Worm (Caenorhabditis elegans) whole organism, L1 larva: ENCODE measurements around the gene ptc-1.

Experiments used
- C04F5.9 ChIP-seq: sonication (generic microtip); optimal IDR thresholded peaks from 2 replicates; lab custom pipeline; 2016; ENCODE audit warnings: missing genetic modification characterization, missing compliant biosample characterization
- C16A3.4 ChIP-seq: fragments of 150-350 bp; optimal IDR thresholded peaks from 2 replicates; lab custom pipeline; 2014; ENCODE audit warnings: missing biosample characterization, missing genetic modification characterization
- C34B4.2 ChIP-seq: sonication (generic microtip); optimal IDR thresholded peaks from 2 replicates; lab custom pipeline; 2017; ENCODE audit warnings: mild to moderate bottlenecking, missing genetic modification characterization, missing compliant biosample characterization
- Y116A8C.19 ChIP-seq: sonication (generic microtip); optimal IDR thresholded peaks from 2 replicates; lab custom pipeline; 2016; ENCODE audit warnings: missing compliant biosample characterization, missing genetic modification characterization, borderline replicate concordance
- alr-1 ChIP-seq: fragments of 200-800 bp; sonication (Bioruptor generic); optimal IDR thresholded peaks from 2 replicates; lab custom pipeline; 2018; ENCODE audit warnings: borderline replicate concordance, mild to moderate bottlenecking, missing genetic modification characterization, missing compliant biosample characterization
- aly-2 ChIP-seq: fragments of 150-350 bp; optimal IDR thresholded peaks from 2 replicates; lab custom pipeline; 2014; ENCODE audit warnings: missing biosample characterization, missing genetic modification characterization
- blmp-1 ChIP-seq: fragments of 150-350 bp; optimal IDR thresholded peaks from 2 replicates; lab custom pipeline; 2014; ENCODE audit warnings: missing biosample characterization, missing genetic modification characterization
- ceh-63 ChIP-seq: fragments of 200-800 bp; sonication (Bioruptor generic); optimal IDR thresholded peaks from 2 replicates; lab custom pipeline; 2018; ENCODE audit warnings: mild to moderate bottlenecking, missing genetic modification characterization, missing compliant biosample characterization
- ceh-8 ChIP-seq: fragments of 200-800 bp; sonication (Bioruptor generic); optimal IDR thresholded peaks from 2 replicates; lab custom pipeline; 2018; ENCODE audit warnings: mild to moderate bottlenecking, missing genetic modification characterization, moderate library complexity, missing compliant biosample characterization
- ceh-82 ChIP-seq, 3 experiments: fragments of 150-350 bp in 1 of 3; sonication (generic microtip) in 2 of 3; optimal IDR thresholded peaks; 2 replicates each; lab custom pipeline; 2014 to 2017; ENCODE audit warnings: missing biosample characterization in 3 of 3, missing genetic modification characterization in 3 of 3
- ceh-90 ChIP-seq: sonication (generic microtip); optimal IDR thresholded peaks from 2 replicates; lab custom pipeline; 2016; ENCODE audit warnings: missing genetic modification characterization, missing compliant biosample characterization
- dpl-1 ChIP-seq, 3 experiments: fragments of 150-350 bp in 2 of 3; sonication (generic microtip) in 1 of 3; optimal IDR thresholded peaks; 2 replicates each; lab custom pipeline; 2014 to 2017; ENCODE audit warnings: missing biosample characterization in 3 of 3, missing genetic modification characterization in 3 of 3, missing genetic modification reagents in 3 of 3
- efl-1 ChIP-seq, 4 experiments: fragments of 150-350 bp; optimal IDR thresholded peaks in 3 of 4; peaks in 1 of 4; 1 replicate in 1 of 4; 2 replicates in 3 of 4; lab custom pipeline; 2014; ENCODE audit warnings: missing biosample characterization in 2 of 4, missing genetic modification characterization in 2 of 4, missing genetic modification reagents in 2 of 4
- efl-3 ChIP-seq: fragments of 200-800 bp; sonication (Bioruptor generic); optimal IDR thresholded peaks from 2 replicates; lab custom pipeline; 2018; ENCODE audit warnings: mild to moderate bottlenecking, missing genetic modification characterization, missing compliant biosample characterization
- egl-13 ChIP-seq: sonication (generic microtip); optimal IDR thresholded peaks from 2 replicates; lab custom pipeline; 2016; ENCODE audit warnings: missing genotype, missing genetic modification reagents, missing genetic modification characterization, missing compliant biosample characterization
- elt-2 ChIP-seq: sonication (generic microtip); optimal IDR thresholded peaks from 2 replicates; lab custom pipeline; 2016; ENCODE audit warnings: missing genetic modification characterization, mild to moderate bottlenecking, inconsistent platforms, missing compliant biosample characterization, missing genetic modification reagents
- elt-3 ChIP-seq, 6 experiments: fragments of 150-350 bp in 1 of 6; sonication (generic microtip); optimal IDR thresholded peaks; 2 replicates each; lab custom pipeline; 2017 to 2018; ENCODE audit warnings: missing biosample characterization in 6 of 6, missing genetic modification characterization in 6 of 6, inconsistent platforms in 1 of 6
- fkh-4 ChIP-seq: sonication (generic microtip); optimal IDR thresholded peaks from 2 replicates; lab custom pipeline; 2016; ENCODE audit warnings: missing compliant biosample characterization, missing genetic modification characterization, borderline replicate concordance
- fos-1 ChIP-seq: fragments of 150-350 bp; optimal IDR thresholded peaks from 2 replicates; lab custom pipeline; 2014; ENCODE audit warnings: missing biosample characterization, missing genetic modification characterization
- grh-1 ChIP-seq: fragments of 200-800 bp; sonication (Bioruptor generic); IDR thresholded peaks from 2 replicates; pipeline ENCODE4 v1.3.6; 2022; ENCODE audit warnings: missing genetic modification reagents, missing genetic modification characterization, missing compliant biosample characterization
- hlh-4 ChIP-seq: sonication (generic microtip); optimal IDR thresholded peaks from 2 replicates; lab custom pipeline; 2016; ENCODE audit warnings: mild to moderate bottlenecking, missing genetic modification characterization, missing compliant biosample characterization
- hpl-2 ChIP-seq: fragments of 150-350 bp; optimal IDR thresholded peaks from 2 replicates; lab custom pipeline; 2014; ENCODE audit warnings: missing biosample characterization, missing genetic modification reagents, missing genetic modification characterization
- irx-1 ChIP-seq: sonication (generic microtip); optimal IDR thresholded peaks from 2 replicates; lab custom pipeline; 2016; ENCODE audit warnings: missing genetic modification characterization, missing compliant biosample characterization
- lin-14 ChIP-seq: fragments of 200-800 bp; sonication (Bioruptor generic); optimal IDR thresholded peaks from 2 replicates; lab custom pipeline; 2018; ENCODE audit warnings: mild to moderate bottlenecking, missing genetic modification characterization, moderate library complexity, missing compliant biosample characterization
- lin-35 ChIP-seq, 2 experiments: fragments of 150-350 bp; optimal IDR thresholded peaks; 2 replicates each; lab custom pipeline; 2014; ENCODE audit warnings: missing biosample characterization in 2 of 2, missing genetic modification characterization in 2 of 2, missing genetic modification reagents in 2 of 2
- lir-3 ChIP-seq: sonication (generic microtip); optimal IDR thresholded peaks from 2 replicates; lab custom pipeline; 2016; ENCODE audit warnings: mild to moderate bottlenecking, missing genetic modification characterization, moderate library complexity, missing compliant biosample characterization; ENCODE audit not compliant: poor library complexity
- mab-9 ChIP-seq: fragments of 200-800 bp; sonication (Bioruptor generic); IDR thresholded peaks from 2 replicates; pipeline ENCODE4 v1.3.6; 2022; ENCODE audit warnings: missing genetic modification reagents, missing genetic modification characterization, missing compliant biosample characterization
- mdl-1 ChIP-seq, 2 experiments: fragments of 150-350 bp; optimal IDR thresholded peaks; 2 replicates each; lab custom pipeline; 2014 to 2017; ENCODE audit warnings: missing biosample characterization in 2 of 2, missing genetic modification characterization in 2 of 2, inconsistent platforms in 1 of 2
- mef-2 ChIP-seq: fragments of 150-350 bp; optimal IDR thresholded peaks from 2 replicates; lab custom pipeline; 2014; ENCODE audit warnings: missing biosample characterization, missing genetic modification characterization
- nhr-11 ChIP-seq: fragments of 150-350 bp; optimal IDR thresholded peaks from 2 replicates; lab custom pipeline; 2014; ENCODE audit warnings: missing biosample characterization, missing genetic modification characterization
- nhr-19 ChIP-seq: fragments of 200-800 bp; sonication (Bioruptor generic); conservative IDR thresholded peaks from 2 replicates; pipeline ENCODE4 v1.3.6; 2022; ENCODE audit warnings: missing genetic modification characterization, missing compliant biosample characterization
- nhr-237 ChIP-seq: fragments of 150-350 bp; optimal IDR thresholded peaks from 2 replicates; lab custom pipeline; 2014; ENCODE audit warnings: missing biosample characterization, missing genetic modification characterization
- nhr-28 ChIP-seq: fragments of 150-350 bp; optimal IDR thresholded peaks from 2 replicates; lab custom pipeline; 2014; ENCODE audit warnings: missing biosample characterization, missing genetic modification characterization
- nhr-47 ChIP-seq: sonication (generic microtip); optimal IDR thresholded peaks from 2 replicates; lab custom pipeline; 2016; ENCODE audit warnings: mild to moderate bottlenecking, missing genetic modification characterization, moderate library complexity, missing compliant biosample characterization
- nhr-71 ChIP-seq: sonication (generic microtip); optimal IDR thresholded peaks from 2 replicates; lab custom pipeline; 2016; ENCODE audit warnings: mild to moderate bottlenecking, missing genetic modification characterization, moderate library complexity, missing compliant biosample characterization
- nhr-76 ChIP-seq: sonication (generic microtip); optimal IDR thresholded peaks from 2 replicates; lab custom pipeline; 2017; ENCODE audit warnings: missing biosample characterization, missing genetic modification characterization
- nhr-84 ChIP-seq: sonication (generic microtip); optimal IDR thresholded peaks from 2 replicates; lab custom pipeline; 2017; ENCODE audit warnings: missing biosample characterization, missing genetic modification characterization
- nhr-85 ChIP-seq: sonication (generic microtip); peaks from one replicate; lab custom pipeline; 2016; ENCODE audit warnings: missing genetic modification characterization, inconsistent platforms, missing compliant biosample characterization
- nhr-90 ChIP-seq: sonication (generic microtip); optimal IDR thresholded peaks from 2 replicates; lab custom pipeline; 2016; ENCODE audit warnings: mild to moderate bottlenecking, missing genetic modification characterization, missing compliant biosample characterization; ENCODE audit not compliant: poor library complexity
- pag-3 ChIP-seq: sonication (generic microtip); optimal IDR thresholded peaks from 2 replicates; lab custom pipeline; 2017; ENCODE audit warnings: missing genetic modification characterization, mild to moderate bottlenecking, missing compliant biosample characterization, antibody characterized with exemption, borderline replicate concordance; ENCODE audit not compliant: insufficient read depth
- pax-3 ChIP-seq: fragments of 200-800 bp; sonication (Bioruptor generic); optimal IDR thresholded peaks from 2 replicates; lab custom pipeline; 2018; ENCODE audit warnings: mild to moderate bottlenecking, missing genetic modification characterization, moderate library complexity, missing compliant biosample characterization
- pqm-1 ChIP-seq: sonication (generic microtip); optimal IDR thresholded peaks from 3 replicates; lab custom pipeline; 2017; ENCODE audit warnings: missing biosample characterization, missing genetic modification characterization
- rnt-1 ChIP-seq: sonication (generic microtip); optimal IDR thresholded peaks from 2 replicates; lab custom pipeline; 2016; ENCODE audit warnings: mild to moderate bottlenecking, missing genetic modification characterization, moderate library complexity, missing compliant biosample characterization
- skn-1 ChIP-seq: fragments of 150-350 bp; optimal IDR thresholded peaks from 2 replicates; lab custom pipeline; 2014; ENCODE audit warnings: missing biosample characterization, missing genetic modification characterization
- sptf-1 ChIP-seq: fragments of 150-350 bp; optimal IDR thresholded peaks from 2 replicates; lab custom pipeline; 2014; ENCODE audit warnings: missing biosample characterization, missing genetic modification characterization
- tbx-2 ChIP-seq: sonication (generic microtip); optimal IDR thresholded peaks from 2 replicates; lab custom pipeline; 2016; ENCODE audit warnings: missing genetic modification characterization, missing compliant biosample characterization
- tlp-1 ChIP-seq: fragments of 150-350 bp; optimal IDR thresholded peaks from 2 replicates; lab custom pipeline; 2014; ENCODE audit warnings: missing biosample characterization, missing genetic modification characterization
- unc-62 ChIP-seq: fragments of 150-350 bp; optimal IDR thresholded peaks from 2 replicates; lab custom pipeline; 2014; ENCODE audit warnings: missing biosample characterization, missing genetic modification reagents, missing genetic modification characterization
- unc-86 ChIP-seq: sonication (generic microtip); optimal IDR thresholded peaks from 2 replicates; lab custom pipeline; 2016; ENCODE audit warnings: missing genetic modification characterization, missing compliant biosample characterization
- vab-15 ChIP-seq: sonication (generic microtip); optimal IDR thresholded peaks from 2 replicates; lab custom pipeline; 2017; ENCODE audit warnings: missing genotype, mild to moderate bottlenecking, missing genetic modification characterization, missing compliant biosample characterization
- zag-1 ChIP-seq: fragments of 150-350 bp; optimal IDR thresholded peaks from 2 replicates; lab custom pipeline; 2014; ENCODE audit warnings: missing biosample characterization, missing genetic modification characterization
- ztf-11 ChIP-seq, 2 experiments: sonication (generic microtip); optimal IDR thresholded peaks; 2 replicates each; lab custom pipeline; 2016 to 2017; ENCODE audit warnings: missing genetic modification characterization in 2 of 2, missing biosample characterization in 1 of 2, missing compliant biosample characterization in 1 of 2

ptc-1 gene

ce11 chrII:7870632-7871031 is 22.4 kb upstream of the ptc-1 start:
- TF ChIP-seq nhr-11 (tag; lab: Kevin White, UChicago) (no peak), fkh-4 (tag; lab: Kevin White, UChicago) (no peak), mdl-1 (tag; optimal IDR thresholded peaks at IDR 0.05; lab: Kevin White, UChicago) (peak in 1 of 2 experiments; percentile 15), C16A3.4 (tag; lab: Kevin White, UChicago) (peak; percentile 76), nhr-84 (tag; lab: Kevin White, UChicago) (no peak), alr-1 (tag; lab: Kevin White, UChicago) (no peak), nhr-71 (tag; lab: Kevin White, UChicago) (peak; percentile 54), mef-2 (tag; lab: Kevin White, UChicago) (no peak), efl-3 (GFP tag; lab: Kevin White, UChicago) (no peak), tbx-2 (tag; lab: Kevin White, UChicago) (peak; percentile 33), rnt-1 (tag; lab: Kevin White, UChicago) (peak; percentile 48), dpl-1 (GFP tag; optimal IDR thresholded peaks at IDR 0.05; lab: Kevin White, UChicago) (peak; percentile 19 to 68 (median 59)), lir-3 (tag; lab: Kevin White, UChicago) (no peak), sptf-1 (tag; lab: Kevin White, UChicago) (no peak), ceh-82 (tag; optimal IDR thresholded peaks at IDR 0.05; lab: Kevin White, UChicago) (peak in 2 of 3 experiments; percentile 3 to 71), efl-1 (optimal IDR thresholded peaks at IDR 0.05; lab: Kevin White, UChicago) (peak; percentile 61 to 72), efl-1 (GFP tag; optimal IDR thresholded peaks at IDR 0.05 in 1 of 2; lab: Kevin White, UChicago) (peak; percentile 61 to 94), ceh-63 (GFP tag; lab: Kevin White, UChicago) (no peak), grh-1 (GFP tag; lab: Robert Waterston, UW) (no peak), zag-1 (no peak), nhr-47 (tag; lab: Kevin White, UChicago) (peak; percentile 30), lin-14 (GFP tag; lab: Kevin White, UChicago) (no peak), unc-86 (tag; lab: Kevin White, UChicago) (no peak), C04F5.9 (tag; lab: Kevin White, UChicago) (no peak), ztf-11 (tag; optimal IDR thresholded peaks at IDR 0.05; lab: Kevin White, UChicago) (no peak), hpl-2 (GFP tag; lab: Kevin White, UChicago) (no peak), mab-9 (no peak), ceh-90 (no peak), nhr-19 (GFP tag; lab: Robert Waterston, UW) (peak; percentile 18; the same call in 1 of the 2 replicates), egl-13 (tag; lab: Kevin White, UChicago) (no peak), nhr-90 (no peak), aly-2 (no peak), blmp-1 (tag; lab: Kevin White, UChicago) (peak; percentile 54), nhr-28 (tag; lab: Kevin White, UChicago) (no peak), Y116A8C.19 (tag; lab: Kevin White, UChicago) (no peak), tlp-1 (tag; lab: Kevin White, UChicago) (no peak), nhr-237 (no peak), nhr-85 (peak; percentile 14), pqm-1 (tag; lab: Kevin White, UChicago) (no peak), unc-62 (GFP tag; lab: Kevin White, UChicago) (no peak), hlh-4 (no peak), elt-2 (tag; lab: Kevin White, UChicago) (no peak), fos-1 (tag; lab: Kevin White, UChicago) (no peak), pag-3 (tag; lab: Kevin White, UChicago) (peak; percentile 87), elt-3 (tag; optimal IDR thresholded peaks at IDR 0.05; lab: Kevin White, UChicago) (no peak), vab-15 (tag; lab: Kevin White, UChicago) (peak; percentile 16), irx-1 (no peak), pax-3 (tag; lab: Kevin White, UChicago) (no peak), skn-1 (tag; lab: Kevin White, UChicago) (peak; percentile 10), nhr-76 (tag; lab: Kevin White, UChicago) (no peak), ceh-8 (GFP tag; lab: Kevin White, UChicago) (no peak), lin-35 (GFP tag; optimal IDR thresholded peaks at IDR 0.05; lab: Kevin White, UChicago) (peak; percentile 65 to 81), C34B4.2 (tag; lab: Kevin White, UChicago) (no peak)
